Worm (Caenorhabditis elegans): ENCODE results near the gene srh-4.

DNA sequence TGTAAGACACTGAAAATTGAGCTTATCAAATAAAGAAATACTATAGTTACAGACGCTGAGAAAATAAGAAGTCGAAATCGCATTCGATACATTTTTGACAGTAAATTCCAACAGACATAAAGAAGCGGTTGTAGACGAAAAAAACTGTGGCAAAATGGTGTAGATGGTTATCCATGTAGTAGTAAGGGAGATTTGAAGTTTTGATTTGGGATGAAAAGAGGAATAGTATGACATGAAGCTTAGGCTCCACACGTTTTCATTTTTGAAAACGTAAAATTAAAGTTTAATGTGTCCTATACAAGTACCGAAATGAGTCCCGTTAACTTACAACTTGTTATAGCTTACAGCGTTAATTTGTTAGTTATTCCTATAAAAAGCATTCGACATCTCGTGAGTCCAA is 16.2 kb upstream of the srh-4 start, which contains the start of gene K09D9.9:
- TF ChIP-seq ceh-79 (tag; optimal IDR thresholded peaks at IDR 0.05) (no peak), unc-62 (GFP tag; optimal IDR thresholded peaks at IDR 0.05) (no peak)

All from whole organism, young adult.